Worm (Caenorhabditis elegans) whole organism, mixed stage, embryonic: ENCODE data around the gene F26D2.16.

Experiments
- elt-3 ChIP-seq: fragments of 150-350 bp; optimal IDR thresholded peaks from 2 replicates; lab custom pipeline; 2014; ENCODE audit warnings: missing biosample characterization, missing genetic modification characterization
- mep-1 ChIP-seq: fragments of 150-350 bp; optimal IDR thresholded peaks from 2 replicates; lab custom pipeline; 2017; ENCODE audit warnings: missing biosample characterization, missing genetic modification reagents, missing genetic modification characterization, inconsistent platforms
- unc-39 ChIP-seq: fragments of 150-350 bp; optimal IDR thresholded peaks from 2 replicates; lab custom pipeline; 2014; ENCODE audit warnings: missing biosample characterization, missing genetic modification characterization

ce11 chrV:16403974-16404373, 15.7 kb downstream of the F26D2.16 start, which contains the start of gene syp-1:
- TF ChIP-seq elt-3 (tag; lab: Kevin White, UChicago): no peak
- TF ChIP-seq mep-1: no peak
- TF ChIP-seq unc-39 (tag; lab: Kevin White, UChicago): no peak
